Worm (Caenorhabditis elegans): ENCODE data around the gene R166.2.
A peak's percentile ranks its signal among the peaks of the same experiment; 100 is the strongest.

Gene R166.2

ce11 chrII:10574177-10574576 is 36.7 kb upstream of the R166.2 start:
- TF ChIP-seq bed-3 (GFP tag; optimal IDR thresholded peaks at IDR 0.05): no peak
- no peak for TF ChIP-seq blmp-1 (tag; optimal IDR thresholded peaks at IDR 0.05)
- TF ChIP-seq mep-1 (tag; optimal IDR thresholded peaks at IDR 0.05): no peak
- TF ChIP-seq ceh-43 (GFP tag; optimal IDR thresholded peaks at IDR 0.05): no peak
- no peak for TF ChIP-seq nhr-28 (tag; optimal IDR thresholded peaks at IDR 0.05)
- no peak for TF ChIP-seq nhr-12 (tag; optimal IDR thresholded peaks at IDR 0.05)
- TF ChIP-seq tbx-8 (GFP tag; optimal IDR thresholded peaks at IDR 0.05): no peak
- TF ChIP-seq nhr-237 (tag; optimal IDR thresholded peaks at IDR 0.05): no peak
- no peak for TF ChIP-seq unc-62 (GFP tag; optimal IDR thresholded peaks at IDR 0.05)
- no peak for TF ChIP-seq mls-2 (tag; optimal IDR thresholded peaks at IDR 0.05)
- TF ChIP-seq cnd-1 (tag; optimal IDR thresholded peaks at IDR 0.05): no peak
- no peak for TF ChIP-seq ham-2 (GFP tag; optimal IDR thresholded peaks at IDR 0.05)
- TF ChIP-seq elt-1 (tag; optimal IDR thresholded peaks at IDR 0.05; ENCODE audit: borderline replicate concordance, insufficient read depth): no peak
- TF ChIP-seq ceh-83 (GFP tag; optimal IDR thresholded peaks at IDR 0.05): no peak
- TF ChIP-seq mab-5 (tag; optimal IDR thresholded peaks at IDR 0.05): no peak

DNA sequence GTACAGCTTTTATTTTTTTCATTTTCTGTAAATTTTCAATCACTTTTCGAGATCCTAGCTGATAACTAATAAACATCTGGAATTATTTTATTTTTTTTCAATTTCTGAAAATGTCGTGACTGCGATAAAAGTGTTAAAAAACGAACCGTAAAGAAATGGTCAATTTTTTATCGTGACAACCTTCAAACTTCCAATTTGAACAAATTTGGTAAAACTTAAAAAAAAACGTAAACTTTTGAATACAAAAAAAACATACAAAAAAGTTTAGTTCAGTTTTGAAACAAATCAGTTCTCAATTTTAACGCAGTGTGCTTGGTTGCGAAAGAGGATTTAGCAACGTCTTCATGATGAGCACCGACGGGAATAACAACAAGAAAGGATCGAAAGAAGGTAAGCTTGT is 34.5 kb upstream of the R166.2 start, which contains the start of gene C06A1.3:
C06A1.3 (plus strand) TSS at position 301 of the 400 bp plus-strand sequence.
- no peak for TF ChIP-seq ceh-83 (GFP tag; optimal IDR thresholded peaks at IDR 0.05)
- no peak for TF ChIP-seq cnd-1 (tag; optimal IDR thresholded peaks at IDR 0.05)
- TF ChIP-seq pha-4 (tag; optimal IDR thresholded peaks at IDR 0.05): no peak

DNA sequence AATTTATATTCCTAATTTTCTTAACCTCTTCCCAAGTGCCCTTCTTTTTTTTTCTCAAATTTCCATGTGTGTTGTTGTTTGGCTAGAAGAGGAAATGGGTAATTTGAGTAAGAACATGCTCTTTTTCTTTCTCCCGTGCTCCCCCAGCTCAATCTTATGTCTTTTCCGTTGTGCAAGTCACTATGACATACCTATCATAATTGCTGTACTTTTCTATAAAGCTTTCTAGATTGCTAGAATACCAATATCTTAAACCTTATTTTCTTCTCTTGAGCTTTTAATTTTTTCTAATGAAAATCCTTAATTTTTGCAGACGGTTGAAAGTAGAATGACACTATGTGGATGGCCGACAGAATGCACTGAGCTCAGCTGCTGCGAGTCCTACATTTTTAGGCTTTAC is 32.8 kb upstream of the R166.2 start, which contains the start of gene txt-13:
txt-13 (plus strand) TSS at position 301 of the 400 bp plus-strand sequence.
- no peak for TF ChIP-seq nhr-12 (tag; optimal IDR thresholded peaks at IDR 0.05)
- no peak for TF ChIP-seq sem-2 (GFP tag; optimal IDR thresholded peaks at IDR 0.05)
- no peak for TF ChIP-seq cnd-1 (tag; optimal IDR thresholded peaks at IDR 0.05)
- TF ChIP-seq flh-1 (GFP tag; optimal IDR thresholded peaks at IDR 0.05): no peak
- TF ChIP-seq ceh-39 (tag; optimal IDR thresholded peaks at IDR 0.05): no peak
- TF ChIP-seq lin-13 (tag; optimal IDR thresholded peaks at IDR 0.05): no peak
- TF ChIP-seq ham-2 (GFP tag; optimal IDR thresholded peaks at IDR 0.05): no peak
- TF ChIP-seq snpc-4 (tag; optimal IDR thresholded peaks at IDR 0.05): no peak
- no peak for TF ChIP-seq nhr-76 (tag; optimal IDR thresholded peaks at IDR 0.05)
- no peak for TF ChIP-seq ces-1 (GFP tag; optimal IDR thresholded peaks at IDR 0.05)
- TF ChIP-seq blmp-1 (tag; optimal IDR thresholded peaks at IDR 0.05): no peak
- no peak for TF ChIP-seq lsy-2 (tag; optimal IDR thresholded peaks at IDR 0.05)
- no peak for TF ChIP-seq nhr-2 (tag; optimal IDR thresholded peaks at IDR 0.05)
- TF ChIP-seq M03D4.4 (tag; optimal IDR thresholded peaks at IDR 0.05): no peak
- no peak for TF ChIP-seq ztf-11 (tag; optimal IDR thresholded peaks at IDR 0.05)
- no peak for TF ChIP-seq mep-1 (tag; optimal IDR thresholded peaks at IDR 0.05)

ce11 chrII:10569498-10569897 is 32.0 kb upstream of the R166.2 start:
- TF ChIP-seq ham-2 (GFP tag; optimal IDR thresholded peaks at IDR 0.05) (no peak), hlh-1 (tag; optimal IDR thresholded peaks at IDR 0.05) (peak; percentile 76)

DNA sequence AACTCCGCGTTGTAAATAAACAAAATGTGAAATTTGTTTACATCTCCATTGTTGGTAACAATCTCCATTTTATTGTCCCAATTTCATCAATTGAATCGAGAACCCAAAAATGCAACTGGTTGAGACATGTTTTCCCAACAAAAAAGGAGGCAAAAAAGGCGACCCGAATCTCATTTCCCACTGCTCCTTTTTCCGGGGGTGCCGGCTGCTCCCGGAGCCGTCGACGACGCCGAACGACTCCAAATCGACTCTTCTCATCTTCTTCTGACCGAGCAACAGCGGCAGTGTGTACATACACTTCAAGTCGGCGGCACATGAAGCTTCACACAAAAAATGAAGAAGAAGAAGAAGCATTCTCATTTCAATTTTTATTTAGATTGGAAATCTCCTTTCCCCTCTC is 29.0 kb upstream of the R166.2 start:
- TF ChIP-seq drap-1 (GFP tag; optimal IDR thresholded peaks at IDR 0.05): no peak
- no peak for TF ChIP-seq ceh-43 (GFP tag; optimal IDR thresholded peaks at IDR 0.05)
- TF ChIP-seq sem-2 (GFP tag; optimal IDR thresholded peaks at IDR 0.05): no peak
- TF ChIP-seq ztf-11 (tag; optimal IDR thresholded peaks at IDR 0.05): no peak
- no peak for TF ChIP-seq unc-62 (GFP tag; optimal IDR thresholded peaks at IDR 0.05)
- no peak for TF ChIP-seq elt-3 (tag; optimal IDR thresholded peaks at IDR 0.05)
- TF ChIP-seq cnd-1 (tag; optimal IDR thresholded peaks at IDR 0.05): no peak
- TF ChIP-seq ceh-83 (GFP tag; optimal IDR thresholded peaks at IDR 0.05): no peak
- TF ChIP-seq lsy-2 (tag; optimal IDR thresholded peaks at IDR 0.05): no peak
- TF ChIP-seq mep-1 (tag; optimal IDR thresholded peaks at IDR 0.05): no peak
- no peak for TF ChIP-seq elt-1 (tag; optimal IDR thresholded peaks at IDR 0.05; ENCODE audit: borderline replicate concordance, insufficient read depth)
- TF ChIP-seq pha-4 (tag; optimal IDR thresholded peaks at IDR 0.05): no peak
- TF ChIP-seq snpc-4 (tag; optimal IDR thresholded peaks at IDR 0.05): no peak
- no peak for TF ChIP-seq unc-120 (tag; optimal IDR thresholded peaks at IDR 0.05; ENCODE audit: poor library complexity, severe bottlenecking)
- no peak for TF ChIP-seq bed-3 (GFP tag; optimal IDR thresholded peaks at IDR 0.05)
- no peak for TF ChIP-seq unc-39 (tag; optimal IDR thresholded peaks at IDR 0.05)
